Fruit fly (Drosophila melanogaster): ENCODE results near the gene CG14194.

- TF ChIP-seq Dif (GFP tag; optimal IDR thresholded peaks at IDR 0.05; ENCODE audit: partially characterized antibody) (no peak), ey (GFP tag; optimal IDR thresholded peaks at IDR 0.05) (no peak), usp (GFP tag; optimal IDR thresholded peaks at IDR 0.05) (no peak), lola (GFP tag; optimal IDR thresholded peaks at IDR 0.05) (no peak), GATAd (GFP tag; optimal IDR thresholded peaks at IDR 0.05) (no peak), woc (GFP tag; optimal IDR thresholded peaks at IDR 0.05) (no peak), Hr78 (GFP tag; optimal IDR thresholded peaks at IDR 0.05) (no peak)
Measured at dm6 chrX:19224580-19225303, 31.4 kb downstream of the CG14194 start.

Measured in whole organism, wandering third instar larva.